Worm (Caenorhabditis elegans) whole organism, late embryonic: ENCODE measurements around the gene grl-11.

ENCODE experiments used
- ama-1 ChIP-seq: fragments of 150-350 bp; optimal IDR thresholded peaks from 2 replicates; lab custom pipeline; 2014
- fkh-10 ChIP-seq: fragments of 150-350 bp; optimal IDR thresholded peaks from 2 replicates; lab custom pipeline; 2014; ENCODE audit warnings: missing biosample characterization, missing genetic modification reagents, missing genetic modification characterization

ce11 chrIII:9118314-9118850, at the start of gene grl-11:
- no peak for TF ChIP-seq fkh-10
- no peak for TF ChIP-seq ama-1 (lab: Kevin White, UChicago)
